Fruit fly (Drosophila melanogaster): ENCODE measurements around the gene heca.
A peak's percentile ranks its signal among the peaks of the same experiment; 100 is the strongest.

heca gene

DNA sequence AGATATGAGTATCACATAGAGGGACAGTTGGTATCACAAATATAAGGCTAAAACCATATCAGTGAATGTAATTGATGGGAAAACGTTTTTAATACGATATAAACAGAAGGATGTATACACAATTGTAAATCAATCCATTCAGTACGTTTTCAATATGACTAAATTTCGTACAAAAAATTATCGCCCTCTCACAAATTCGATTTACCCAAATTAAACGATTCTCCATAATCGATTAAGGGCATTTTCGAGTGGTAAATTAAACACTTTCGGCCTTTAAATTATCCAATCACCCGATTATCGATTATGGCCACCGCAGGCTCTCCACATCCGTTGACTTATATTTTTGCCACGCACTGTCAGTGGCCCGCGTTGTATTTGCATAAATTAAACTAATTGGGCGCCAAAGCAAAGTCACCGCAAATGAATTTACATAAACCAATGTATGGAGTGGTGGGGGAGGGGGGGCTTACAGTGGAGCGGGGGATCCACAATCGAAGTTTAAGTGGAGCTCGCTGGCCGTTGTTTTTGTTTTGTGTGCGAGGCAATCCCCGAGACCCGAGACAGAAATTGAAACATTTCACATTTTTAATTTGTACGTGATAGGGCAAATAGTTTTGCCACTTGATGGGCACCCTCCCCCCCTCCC, 27.3 kb downstream of the heca start (continued):
- TF ChIP-seq ftz-f1 (GFP tag; optimal IDR thresholded peaks at IDR 0.05) (no peak), CG7556 (GFP tag; optimal IDR thresholded peaks at IDR 0.05) (peak; percentile 66), nau (GFP tag; optimal IDR thresholded peaks at IDR 0.05) (no peak), Gug (GFP tag; IDR thresholded peaks at IDR 0.05) (no peak; the same call in 3 of the 4 replicates), sr (GFP tag; IDR thresholded peaks at IDR 0.05) (0 out of 3 replicates have a peak, but pooled peaks have one; percentile 57), Hey (tag; optimal IDR thresholded peaks at IDR 0.05) (no peak), Oli (tag; optimal IDR thresholded peaks at IDR 0.05) (peak; percentile 72), stc (GFP tag; IDR thresholded peaks at IDR 0.05) (no peak; the same call in 1 of the 2 replicates), CG9817 (tag; optimal IDR thresholded peaks at IDR 0.05) (peak; percentile 36), Mes4 (GFP tag; optimal IDR thresholded peaks at IDR 0.05) (no peak), pnt (GFP tag; optimal IDR thresholded peaks at IDR 0.05) (peak; percentile 9), tna (GFP tag; IDR thresholded peaks at IDR 0.05; ENCODE audit: partially characterized antibody) (0 out of 2 replicates have a peak, but pooled peaks have one; percentile 27), CG10431 (GFP tag; optimal IDR thresholded peaks at IDR 0.05) (no peak), cad (GFP tag; optimal IDR thresholded peaks at IDR 0.05) (no peak), CG1233 (GFP tag; optimal IDR thresholded peaks at IDR 0.05) (peak; percentile 37), Stat92E (GFP tag; optimal IDR thresholded peaks at IDR 0.05) (no peak), lola (GFP tag; optimal IDR thresholded peaks at IDR 0.05) (no peak), emc (GFP tag; optimal IDR thresholded peaks at IDR 0.05) (no peak), fd3F (GFP tag; optimal IDR thresholded peaks at IDR 0.05) (peak; percentile 36), slp2 (GFP tag; optimal IDR thresholded peaks at IDR 0.05) (no peak), CG16863 (GFP tag; optimal IDR thresholded peaks at IDR 0.05) (no peak), knrl (GFP tag; IDR thresholded peaks at IDR 0.05; ENCODE audit: partially characterized antibody) (no peak), CG31365 (tag; optimal IDR thresholded peaks at IDR 0.05) (no peak), gsb (GFP tag; IDR thresholded peaks at IDR 0.05) (no peak), pzg (GFP tag; optimal IDR thresholded peaks at IDR 0.05) (no peak), CG8765 (GFP tag; IDR thresholded peaks at IDR 0.05) (no peak), CG4328 (GFP tag; optimal IDR thresholded peaks at IDR 0.05) (no peak), pan (optimal IDR thresholded peaks at IDR 0.05) (no peak), pan (GFP tag; optimal IDR thresholded peaks at IDR 0.05 in 1 of 2, IDR thresholded peaks at IDR 0.05 in 1 of 2) (peak in 1 of 2 experiments; percentile 35), CG6254 (GFP tag; optimal IDR thresholded peaks at IDR 0.05) (peak; percentile 0), CG18262 (tag; optimal IDR thresholded peaks at IDR 0.05) (peak; percentile 48), CG34224 (GFP tag; IDR thresholded peaks at IDR 0.05; ENCODE audit: partially characterized antibody) (no peak), CG6683 (GFP tag; optimal IDR thresholded peaks at IDR 0.05) (no peak), crc (GFP tag; optimal IDR thresholded peaks at IDR 0.05) (no peak), gcm2 (GFP tag; optimal IDR thresholded peaks at IDR 0.05) (no peak), CG7271 (tag; optimal IDR thresholded peaks at IDR 0.05) (no peak), ranshi (GFP tag; IDR thresholded peaks at IDR 0.05) (no peak), Fer2 (tag; optimal IDR thresholded peaks at IDR 0.05) (no peak), row (GFP tag; IDR thresholded peaks at IDR 0.05) (peak; percentile 54; the same call in 2 of the 3 replicates), jumu (GFP tag; optimal IDR thresholded peaks at IDR 0.05) (no peak), nom (GFP tag; optimal IDR thresholded peaks at IDR 0.05) (no peak), amos (GFP tag; IDR thresholded peaks at IDR 0.05; ENCODE audit: partially characterized antibody) (no peak), hth (optimal IDR thresholded peaks at IDR 0.05) (no peak), kni (GFP tag; optimal IDR thresholded peaks at IDR 0.05) (no peak), CG13296 (GFP tag; optimal IDR thresholded peaks at IDR 0.05) (peak; percentile 37), lmd (GFP tag; IDR thresholded peaks at IDR 0.05) (peak; percentile 70), org-1 (GFP tag; optimal IDR thresholded peaks at IDR 0.05) (peak; percentile 46), Hr3 (GFP tag; optimal IDR thresholded peaks at IDR 0.05) (peak; percentile 3), Bgb (GFP tag; IDR thresholded peaks at IDR 0.05; ENCODE audit: partially characterized antibody) (no peak)
